Worm (Caenorhabditis elegans): ENCODE measurements around the gene srh-183.

Gene srh-183

ce11 chrV:19978220-19978619 lies at the start of gene srh-183:
srh-183 (minus strand) TSS chrV:19978320.
- TF ChIP-seq unc-62 (GFP tag; optimal IDR thresholded peaks at IDR 0.05) = no peak

DNA sequence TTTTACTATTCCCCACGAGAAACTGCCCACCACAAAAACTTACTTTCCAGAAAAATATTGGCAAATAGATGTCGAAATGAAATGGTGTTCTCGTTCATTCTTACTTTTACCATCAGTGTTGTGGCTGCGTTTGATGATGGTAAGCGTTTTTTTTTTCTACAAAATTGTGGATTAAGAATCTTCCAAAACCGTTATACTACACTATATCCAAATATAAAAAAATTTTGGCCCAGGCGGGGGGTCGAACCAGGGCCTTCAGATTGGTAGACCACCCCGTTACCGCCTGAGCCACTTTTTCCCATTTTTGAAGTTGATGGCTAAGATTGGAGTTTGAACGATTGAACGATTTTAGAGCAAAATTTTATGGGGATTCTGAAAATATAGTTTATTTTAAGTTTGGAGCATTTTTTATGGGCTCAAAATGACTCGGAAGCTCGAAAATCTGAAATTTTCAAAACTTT lies 44.9 kb upstream of the srh-183 start, which contains the start of gene lgc-55:
lgc-55 (plus strand) TSS at position 51 of the 461 bp plus-strand sequence.
- TF ChIP-seq unc-62 (GFP tag; optimal IDR thresholded peaks at IDR 0.05) = no peak

- no peak for TF ChIP-seq unc-62 (GFP tag; optimal IDR thresholded peaks at IDR 0.05)
Measured at ce11 chrV:20021347-20021746, 43.2 kb upstream of the srh-183 start.

ce11 chrV:20011654-20012053 lies 33.5 kb upstream of the srh-183 start, which contains the start of gene Y60A3A.21:
Y60A3A.21 (plus strand) TSS chrV:20011954.
- TF ChIP-seq unc-62 (GFP tag; optimal IDR thresholded peaks at IDR 0.05) = no peak

- no peak for TF ChIP-seq unc-62 (GFP tag; optimal IDR thresholded peaks at IDR 0.05)
Measured at ce11 chrV:20011199-20011598, 33.1 kb upstream of the srh-183 start.

DNA sequence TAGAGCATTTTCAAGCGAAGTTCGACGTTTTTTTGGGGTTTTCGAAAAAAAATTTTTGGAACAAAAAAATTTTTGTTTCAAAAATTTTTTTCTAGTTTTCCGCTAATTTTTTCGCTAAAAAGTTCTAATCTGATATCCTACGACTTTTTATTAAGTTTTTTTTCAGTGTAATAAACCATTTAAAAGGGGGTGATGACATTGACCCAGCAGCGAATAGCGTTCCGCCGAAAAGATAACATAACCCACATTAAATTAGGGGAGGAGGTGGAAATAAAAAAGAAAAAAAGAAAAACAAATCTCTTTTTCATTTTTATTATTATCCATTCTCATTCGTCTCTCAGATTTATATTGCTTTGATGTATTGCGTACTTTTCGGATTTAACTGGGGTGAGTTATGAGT lies 29.4 kb upstream of the srh-183 start, which contains the start of gene Y60A3A.23:
Y60A3A.23 (plus strand) TSS at position 301 of the 400 bp plus-strand sequence.
- no peak for TF ChIP-seq unc-62 (GFP tag; optimal IDR thresholded peaks at IDR 0.05)

- TF ChIP-seq unc-62 (GFP tag; optimal IDR thresholded peaks at IDR 0.05) = no peak
Measured at ce11 chrV:20005724-20006132, 27.6 kb upstream of the srh-183 start.

DNA sequence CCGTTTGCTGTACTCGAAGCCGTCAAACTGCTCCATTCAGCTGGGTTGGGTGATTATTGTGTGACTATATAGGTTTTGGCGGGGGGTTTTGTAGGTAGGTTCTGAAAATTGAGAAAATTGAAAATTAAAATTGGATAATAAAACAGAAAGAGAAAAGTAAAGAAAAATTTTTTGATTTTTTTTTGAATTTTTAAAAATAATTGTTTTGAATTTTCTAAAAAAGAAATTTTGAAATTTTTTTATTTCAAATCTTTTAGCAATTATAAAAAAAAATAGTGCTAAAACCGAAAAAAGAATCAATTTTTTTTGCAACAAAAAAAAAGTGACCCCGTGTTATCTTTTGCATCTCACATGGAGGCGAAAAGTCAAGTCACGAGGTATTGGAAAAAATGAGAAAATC lies 26.3 kb upstream of the srh-183 start, which contains the start of gene unc-51:
unc-51 (minus strand) TSS at position 101 of the 400 bp plus-strand sequence.
- no peak for TF ChIP-seq unc-62 (GFP tag; optimal IDR thresholded peaks at IDR 0.05)

DNA sequence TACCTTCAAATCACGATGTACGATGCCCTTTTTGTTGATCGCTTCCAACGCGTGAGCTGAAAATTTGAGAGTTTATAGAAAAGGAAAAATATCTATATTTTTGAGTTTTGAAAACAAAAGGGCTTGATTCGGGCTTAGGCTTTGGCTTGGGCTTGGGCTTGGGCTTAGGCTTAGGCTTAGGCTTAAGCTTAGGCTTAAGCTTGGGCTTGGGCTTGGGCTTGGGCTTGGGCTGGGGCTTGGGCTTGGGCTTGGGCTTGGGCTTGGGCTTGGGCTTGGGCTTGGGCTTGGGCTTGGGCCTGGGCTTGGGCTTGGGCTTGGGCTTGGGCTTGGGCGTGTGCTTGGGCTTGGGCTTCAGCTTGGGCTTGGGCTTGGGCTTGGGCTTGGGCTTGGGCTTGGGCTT lies 24.1 kb upstream of the srh-183 start:
- no peak for TF ChIP-seq unc-62 (GFP tag; optimal IDR thresholded peaks at IDR 0.05)

DNA sequence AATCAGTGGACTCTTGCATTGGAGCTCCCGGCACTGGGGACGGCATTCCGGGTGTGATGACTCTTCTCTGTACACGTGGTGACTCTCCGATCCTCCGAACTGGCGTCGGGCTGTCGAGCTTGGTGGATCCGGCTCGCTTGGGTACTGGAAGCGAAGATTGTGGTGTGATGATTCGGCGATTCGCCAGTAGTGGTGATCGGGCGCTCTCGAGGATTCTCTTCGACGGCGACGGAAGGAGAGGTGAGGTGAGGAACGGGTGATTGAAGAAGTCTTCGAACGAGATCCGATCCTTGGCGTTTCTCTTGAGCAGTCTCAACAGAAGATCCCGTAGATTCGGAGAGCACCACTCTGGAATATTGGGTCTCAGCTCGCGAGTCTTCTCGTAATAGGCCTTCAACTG lies 22.5 kb upstream of the srh-183 start:
- no peak for TF ChIP-seq unc-62 (GFP tag; optimal IDR thresholded peaks at IDR 0.05)

DNA sequence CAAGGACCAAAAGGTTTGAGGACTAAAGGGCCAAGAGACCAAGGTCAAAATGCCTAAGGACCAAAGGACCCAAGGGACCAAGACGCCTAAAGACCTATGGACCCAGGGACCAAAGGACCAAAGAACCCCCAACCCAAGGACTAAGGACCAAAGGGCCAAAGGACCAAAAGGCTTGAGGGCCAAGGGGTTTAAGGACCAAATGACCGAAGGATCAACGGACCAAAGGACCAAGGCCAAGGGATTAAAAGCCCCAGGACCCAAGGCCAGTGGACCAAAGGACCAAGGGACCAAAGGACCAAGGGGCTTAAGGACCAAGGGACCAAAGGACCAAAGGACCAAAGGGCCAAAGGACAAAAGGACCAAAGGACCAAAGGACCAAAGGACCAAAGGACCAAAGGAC lies 21.7 kb upstream of the srh-183 start:
- no peak for TF ChIP-seq unc-62 (GFP tag; optimal IDR thresholded peaks at IDR 0.05)

ce11 chrV:19999100-19999499 lies 21.0 kb upstream of the srh-183 start:
- TF ChIP-seq unc-62 (GFP tag; optimal IDR thresholded peaks at IDR 0.05) = no peak

DNA sequence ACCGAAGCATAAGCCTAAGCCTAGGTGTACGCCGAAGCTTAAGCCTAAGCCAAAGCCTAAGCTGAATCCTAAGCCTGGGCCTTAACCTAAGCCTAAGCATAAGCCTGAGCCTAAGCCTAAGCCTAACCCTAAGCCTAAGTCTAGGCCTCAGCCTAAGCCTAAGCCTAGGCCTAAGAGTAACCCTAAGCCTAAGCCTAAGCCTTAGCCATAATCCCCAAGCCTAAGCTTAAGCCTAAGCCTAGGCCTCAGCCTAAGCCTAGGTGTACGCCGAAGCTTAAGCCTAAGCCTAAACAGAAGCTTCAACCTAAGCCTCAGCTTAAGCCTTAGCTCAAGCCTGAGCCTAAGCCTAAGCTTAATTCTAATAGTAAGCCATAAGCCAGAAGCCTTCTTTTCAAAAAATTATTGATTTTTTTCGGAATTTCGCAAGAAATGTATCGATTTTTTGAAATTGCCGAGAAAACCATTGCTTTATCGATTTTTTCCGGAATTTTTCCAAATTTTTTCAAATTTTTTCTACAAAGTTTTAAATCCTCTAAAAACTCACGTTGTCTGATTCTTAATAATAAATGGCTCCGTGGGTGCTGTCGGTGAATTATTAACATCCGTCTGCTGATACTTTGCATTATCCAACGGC lies 20.2 kb upstream of the srh-183 start:
- TF ChIP-seq unc-62 (GFP tag; optimal IDR thresholded peaks at IDR 0.05) = no peak

ce11 chrV:19997481-19997880 lies 19.4 kb upstream of the srh-183 start:
- TF ChIP-seq unc-62 (GFP tag; optimal IDR thresholded peaks at IDR 0.05) = no peak

ce11 chrV:19994665-19995064 lies 16.5 kb upstream of the srh-183 start:
- TF ChIP-seq unc-62 (GFP tag; optimal IDR thresholded peaks at IDR 0.05) = no peak

ce11 chrV:19994093-19994492 lies 16.0 kb upstream of the srh-183 start, which contains the start of gene Y60A3A.25:
Y60A3A.25 (minus strand) TSS chrV:19994193.
- no peak for TF ChIP-seq unc-62 (GFP tag; optimal IDR thresholded peaks at IDR 0.05)

ce11 chrV:19987684-19988083 lies 9.6 kb upstream of the srh-183 start, which contains the start of gene sri-67:
sri-67 (plus strand) TSS chrV:19987984.
- TF ChIP-seq unc-62 (GFP tag; optimal IDR thresholded peaks at IDR 0.05) = no peak
